Worm (Caenorhabditis elegans) whole organism, L4 larva: ENCODE data around the gene smcl-1.

ENCODE experiments used
- F44E2.7 ChIP-seq: fragments of 200-800 bp; sonication (Bioruptor generic); IDR thresholded peaks from 2 replicates; pipeline ENCODE4 v2.1.2; 2022; ENCODE audit warnings: missing genetic modification characterization, missing compliant biosample characterization
- F49E8.2 ChIP-seq: sonication (generic microtip); optimal IDR thresholded peaks from 2 replicates; lab custom pipeline; 2016; ENCODE audit warnings: missing compliant biosample characterization, mild to moderate bottlenecking, missing genetic modification characterization, borderline replicate concordance
- R02D3.7 ChIP-seq: fragments of 150-350 bp; sonication (generic microtip); optimal IDR thresholded peaks from 3 replicates; lab custom pipeline; 2014; ENCODE audit warnings: missing biosample characterization, missing genetic modification characterization
- ama-1 ChIP-seq: fragments of 150-350 bp; optimal IDR thresholded peaks from 2 replicates; lab custom pipeline; 2014; ENCODE audit warnings: inconsistent platforms, mixed read lengths
- ceh-62 ChIP-seq: sonication (generic microtip); optimal IDR thresholded peaks from 2 replicates; lab custom pipeline; 2017; ENCODE audit warnings: missing biosample characterization, missing genetic modification characterization
- lin-39 ChIP-seq: fragments of 150-350 bp; optimal IDR thresholded peaks from 2 replicates; lab custom pipeline; 2014; ENCODE audit warnings: missing biosample characterization, missing genetic modification reagents, missing genetic modification characterization
- mdl-1 ChIP-seq, 2 experiments: fragments of 150-350 bp in 1 of 2; sonication (generic microtip) in 1 of 2; optimal IDR thresholded peaks; 2 replicates each; lab custom pipeline; 2014 to 2017; ENCODE audit warnings: missing biosample characterization in 2 of 2, missing genetic modification characterization in 2 of 2
- mxl-2 ChIP-seq: fragments of 200-800 bp; sonication (Bioruptor generic); conservative IDR thresholded peaks from 2 replicates; pipeline ENCODE4 v1.3.6; 2022; ENCODE audit warnings: missing genetic modification reagents, missing genetic modification characterization, missing compliant biosample characterization
- mxl-3 ChIP-seq: fragments of 200-800 bp; sonication (Bioruptor generic); optimal IDR thresholded peaks from 2 replicates; lab custom pipeline; 2018; ENCODE audit warnings: mild to moderate bottlenecking, missing genetic modification characterization, missing compliant biosample characterization
- nhr-237 ChIP-seq: sonication (generic microtip); optimal IDR thresholded peaks from 2 replicates; lab custom pipeline; 2017; ENCODE audit warnings: missing biosample characterization, missing genetic modification characterization
- nhr-28 ChIP-seq: fragments of 150-350 bp; optimal IDR thresholded peaks from 2 replicates; lab custom pipeline; 2014; ENCODE audit warnings: missing biosample characterization, missing genetic modification characterization
- tra-1 ChIP-seq: fragments of 200-800 bp; sonication (Bioruptor generic); IDR thresholded peaks from 2 replicates; pipeline ENCODE4 v1.3.6; 2022; ENCODE audit warnings: missing genetic modification reagents, missing genetic modification characterization, missing compliant biosample characterization
- unc-39 ChIP-seq: sonication (generic microtip); optimal IDR thresholded peaks from 2 replicates; lab custom pipeline; 2017; ENCODE audit warnings: missing biosample characterization, missing genetic modification characterization
- unc-62 ChIP-seq, 3 experiments: fragments of 150-350 bp in 1 of 3; sonication (generic microtip); optimal IDR thresholded peaks in 2 of 3; peaks in 1 of 3; 1 replicate in 1 of 3; 2 replicates in 2 of 3; lab custom pipeline; 2014 to 2017; ENCODE audit warnings: missing biosample characterization in 3 of 3, missing genetic modification characterization in 3 of 3, missing genetic modification reagents in 3 of 3, missing genotype in 1 of 3

- TF ChIP-seq tra-1 (GFP tag; lab: Robert Waterston, UW), result no peak
- TF ChIP-seq nhr-237 (tag; lab: Kevin White, UChicago), result no peak
- TF ChIP-seq F49E8.2 (tag; lab: Kevin White, UChicago), result no peak
- no peak for TF ChIP-seq F44E2.7 (GFP tag; lab: Robert Waterston, UW)
- no peak for TF ChIP-seq unc-39 (tag; lab: Kevin White, UChicago)
- no peak for TF ChIP-seq ceh-62 (tag; lab: Kevin White, UChicago)
- no peak for TF ChIP-seq mdl-1 (tag; optimal IDR thresholded peaks at IDR 0.05; lab: Kevin White, UChicago)
- no peak for TF ChIP-seq mxl-3
- no peak for TF ChIP-seq lin-39 (tag; lab: Kevin White, UChicago)
- TF ChIP-seq ama-1 (lab: Kevin White, UChicago), result no peak
- no peak for TF ChIP-seq mxl-2
- TF ChIP-seq nhr-28 (tag; lab: Kevin White, UChicago), result no peak
- TF ChIP-seq R02D3.7 (tag; lab: Kevin White, UChicago), result no peak
- no peak for TF ChIP-seq unc-62 (GFP tag; optimal IDR thresholded peaks at IDR 0.05 in 1 of 2; lab: Kevin White, UChicago)
- TF ChIP-seq unc-62 (tag; optimal IDR thresholded peaks at IDR 0.05; lab: Kevin White, UChicago), result no peak
Measured at ce11 chrX:11664184-11664583, 29.1 kb upstream of the smcl-1 start.
